Fruit fly (Drosophila melanogaster) whole organism, pupa: ENCODE results near the gene CG11617.

Source experiments
- CG12605 ChIP-seq: fragments of 200-800 bp; sonication (Bioruptor generic); IDR thresholded peaks from 2 replicates; pipeline ENCODE4 v1.3.6; 2022; ENCODE audit warnings: missing biosample characterization, missing genetic modification characterization
- CG17806 ChIP-seq: fragments of 200-800 bp; sonication (Bioruptor generic); optimal IDR thresholded peaks from 2 replicates; lab custom pipeline; 2018; ENCODE audit warnings: missing biosample characterization, mild to moderate bottlenecking, missing genetic modification characterization, moderate library complexity
- CG32121 ChIP-seq: fragments of 200-800 bp; sonication (Bioruptor generic); IDR thresholded peaks from 2 replicates; pipeline ENCODE4 v1.3.6; 2022; ENCODE audit warnings: missing biosample characterization, missing genetic modification characterization
- CG34367 ChIP-seq: fragments of 200-800 bp; sonication (Bioruptor generic); optimal IDR thresholded peaks from 2 replicates; lab custom pipeline; 2018; ENCODE audit warnings: missing biosample characterization, mild to moderate bottlenecking, missing genetic modification characterization
- EcR ChIP-seq: fragments of 200-800 bp; sonication (Bioruptor generic); optimal IDR thresholded peaks from 3 replicates; lab custom pipeline; 2019; ENCODE audit warnings: missing biosample characterization, missing genetic modification characterization, mild to moderate bottlenecking, moderate library complexity, missing genetic modification reagents
- Ets98B ChIP-seq: fragments of 200-800 bp; sonication (Bioruptor generic); IDR thresholded peaks from 2 replicates; pipeline ENCODE4 v1.3.6; 2022; ENCODE audit warnings: missing biosample characterization, missing genetic modification characterization
- gl ChIP-seq: fragments of 200-800 bp; sonication (Bioruptor generic); optimal IDR thresholded peaks from 2 replicates; lab custom pipeline; 2018; ENCODE audit warnings: missing biosample characterization, mild to moderate bottlenecking, missing genetic modification characterization

- TF ChIP-seq CG34367 (tag; lab: Kevin White, UChicago) = peak; percentile 40
- no peak for TF ChIP-seq CG12605 (GFP tag; lab: Robert Waterston, UW)
- peak; percentile 46 for TF ChIP-seq CG17806
- no peak for TF ChIP-seq EcR (GFP tag; lab: Kevin White, UChicago)
- TF ChIP-seq CG32121 = 0 out of 2 replicates have a peak, but pooled peaks have one; percentile 32
- TF ChIP-seq Ets98B (GFP tag; lab: Robert Waterston, UW) = peak; percentile 56; the same call in 1 of the 2 replicates
- no peak for TF ChIP-seq gl (tag; lab: Kevin White, UChicago)
Observed at dm6 chr2L:247845-248473, 40.9 kb upstream of the CG11617 start.
